Worm (Caenorhabditis elegans) whole organism, L4 larva: ENCODE results near the gene ZK1320.3.
A peak's percentile ranks its signal among the peaks of the same experiment; 100 is the strongest.

ENCODE experiments used
- F26F4.8 ChIP-seq: fragments of 200-800 bp; sonication (Bioruptor generic); conservative IDR thresholded peaks from 2 replicates; pipeline ENCODE4 v1.3.6; 2022; ENCODE audit warnings: missing genetic modification characterization, missing compliant biosample characterization
- T20F7.1 ChIP-seq: fragments of 200-800 bp; sonication (Bioruptor generic); optimal IDR thresholded peaks from 2 replicates; lab custom pipeline; 2018; ENCODE audit warnings: mild to moderate bottlenecking, missing genetic modification characterization, missing compliant biosample characterization
- Y105C5A.15 ChIP-seq: fragments of 200-800 bp; sonication (Bioruptor generic); IDR thresholded peaks from 2 replicates; pipeline ENCODE4 v1.3.6; 2022; ENCODE audit warnings: missing genetic modification characterization, missing compliant biosample characterization
- Y75B8A.6 ChIP-seq: fragments of 200-800 bp; sonication (Bioruptor generic); IDR thresholded peaks from 2 replicates; pipeline ENCODE4 v1.3.6; 2022; ENCODE audit warnings: missing genetic modification reagents, missing genetic modification characterization, missing compliant biosample characterization
- aha-1 ChIP-seq: fragments of 150-350 bp; peaks from one replicate; lab custom pipeline; 2014; ENCODE audit warnings: missing biosample characterization, missing genetic modification characterization
- ama-1 ChIP-seq: fragments of 150-350 bp; optimal IDR thresholded peaks from 2 replicates; lab custom pipeline; 2014; ENCODE audit warnings: inconsistent platforms, mixed read lengths
- ceh-20 ChIP-seq: fragments of 200-800 bp; sonication (Bioruptor generic); IDR thresholded peaks from 2 replicates; pipeline ENCODE4 v1.3.6; 2022; ENCODE audit warnings: missing genetic modification reagents, missing genetic modification characterization, missing compliant biosample characterization
- ceh-28 ChIP-seq: fragments of 150-350 bp; optimal IDR thresholded peaks from 2 replicates; lab custom pipeline; 2014; ENCODE audit warnings: missing biosample characterization, missing genetic modification reagents, missing genetic modification characterization
- ceh-44 ChIP-seq: fragments of 200-800 bp; sonication (Bioruptor generic); IDR thresholded peaks from 2 replicates; pipeline ENCODE4 v1.3.6; 2022; ENCODE audit warnings: missing genetic modification reagents, missing genetic modification characterization, missing compliant biosample characterization
- ceh-62 ChIP-seq: sonication (generic microtip); optimal IDR thresholded peaks from 2 replicates; lab custom pipeline; 2017; ENCODE audit warnings: missing biosample characterization, missing genetic modification characterization
- ceh-82 ChIP-seq: sonication (generic microtip); optimal IDR thresholded peaks from 2 replicates; lab custom pipeline; 2017; ENCODE audit warnings: missing biosample characterization, missing genetic modification characterization
- ces-1 ChIP-seq: fragments of 150-350 bp; sonication (generic microtip); optimal IDR thresholded peaks from 4 replicates; lab custom pipeline; 2014; ENCODE audit warnings: missing biosample characterization, missing genetic modification reagents, missing genetic modification characterization
- ctbp-1 ChIP-seq: fragments of 200-800 bp; sonication (Bioruptor generic); IDR thresholded peaks from 2 replicates; pipeline ENCODE4 v1.3.6; 2022; ENCODE audit warnings: missing genetic modification reagents, missing genetic modification characterization, missing compliant biosample characterization
- daf-16 ChIP-seq, 3 experiments: sonication (generic microtip); optimal IDR thresholded peaks; 2 replicates each; lab custom pipeline; 2016 to 2017; ENCODE audit warnings: missing genetic modification characterization in 3 of 3, missing genetic modification reagents in 3 of 3, mild to moderate bottlenecking in 2 of 3, missing compliant biosample characterization in 2 of 3, missing biosample characterization in 1 of 3, moderate library complexity in 1 of 3
- dmd-6 ChIP-seq: fragments of 200-800 bp; sonication (Bioruptor generic); IDR thresholded peaks from 2 replicates; pipeline ENCODE4 v1.3.6; 2022; ENCODE audit warnings: missing genetic modification reagents, missing genetic modification characterization, missing compliant biosample characterization
- dmd-9 ChIP-seq: fragments of 200-800 bp; sonication (Bioruptor generic); IDR thresholded peaks from 2 replicates; pipeline ENCODE4 v1.3.6; 2022; ENCODE audit warnings: missing genetic modification reagents, missing genetic modification characterization, missing compliant biosample characterization
- dve-1 ChIP-seq: sonication (generic microtip); optimal IDR thresholded peaks from 2 replicates; lab custom pipeline; 2017; ENCODE audit warnings: antibody characterized with exemption, mild to moderate bottlenecking, missing genetic modification characterization, missing compliant biosample characterization; ENCODE audit not compliant: insufficient read depth
- egl-27 ChIP-seq: sonication (generic microtip); optimal IDR thresholded peaks from 3 replicates; lab custom pipeline; 2017; ENCODE audit warnings: missing biosample characterization, missing genetic modification reagents, missing genetic modification characterization
- fkh-10 ChIP-seq: fragments of 150-350 bp; optimal IDR thresholded peaks from 2 replicates; lab custom pipeline; 2014; ENCODE audit warnings: missing biosample characterization, missing genetic modification reagents, missing genetic modification characterization
- hif-1 ChIP-seq, 2 experiments: sonication (generic microtip); optimal IDR thresholded peaks; 2 replicates each; lab custom pipeline; 2016 to 2017; ENCODE audit warnings: missing compliant biosample characterization in 2 of 2, missing genetic modification characterization in 2 of 2, missing genetic modification reagents in 2 of 2, missing genotype in 2 of 2, mild to moderate bottlenecking in 1 of 2
- hlh-11 ChIP-seq: fragments of 200-800 bp; sonication (Bioruptor generic); optimal IDR thresholded peaks from 2 replicates; lab custom pipeline; 2018; ENCODE audit warnings: mild to moderate bottlenecking, missing genetic modification characterization, missing compliant biosample characterization
- hmg-1.1 ChIP-seq: fragments of 200-800 bp; sonication (Bioruptor generic); IDR thresholded peaks from 2 replicates; pipeline ENCODE4 v1.3.6; 2022; ENCODE audit warnings: missing genetic modification reagents, missing genetic modification characterization, missing compliant biosample characterization
- jun-1 ChIP-seq: fragments of 150-350 bp; optimal IDR thresholded peaks from 2 replicates; lab custom pipeline; 2014; ENCODE audit warnings: missing biosample characterization, missing genetic modification reagents, missing genetic modification characterization
- lin-1 ChIP-seq: fragments of 200-800 bp; sonication (Bioruptor generic); IDR thresholded peaks from 2 replicates; pipeline ENCODE4 v1.3.6; 2022; ENCODE audit warnings: missing genetic modification reagents, missing genetic modification characterization, missing compliant biosample characterization
- lin-13 ChIP-seq: fragments of 150-350 bp; optimal IDR thresholded peaks from 2 replicates; lab custom pipeline; 2014; ENCODE audit warnings: missing biosample characterization, missing genetic modification reagents, missing genetic modification characterization
- lin-39 ChIP-seq: fragments of 150-350 bp; optimal IDR thresholded peaks from 2 replicates; lab custom pipeline; 2014; ENCODE audit warnings: missing biosample characterization, missing genetic modification reagents, missing genetic modification characterization
- madf-5 ChIP-seq, 2 experiments: fragments of 200-800 bp; sonication (Bioruptor generic); IDR thresholded peaks; 2 replicates each; pipeline ENCODE4 v1.3.6; 2022; ENCODE audit warnings: missing compliant biosample characterization in 2 of 2, missing genetic modification characterization in 2 of 2
- madf-9 ChIP-seq: fragments of 200-800 bp; sonication (Bioruptor generic); conservative IDR thresholded peaks from 2 replicates; pipeline ENCODE4 v1.3.6; 2022; ENCODE audit warnings: missing genetic modification reagents, missing genetic modification characterization, missing compliant biosample characterization
- mdl-1 ChIP-seq, 2 experiments: fragments of 150-350 bp in 1 of 2; sonication (generic microtip) in 1 of 2; optimal IDR thresholded peaks; 2 replicates each; lab custom pipeline; 2014 to 2017; ENCODE audit warnings: missing biosample characterization in 2 of 2, missing genetic modification characterization in 2 of 2
- mes-2 ChIP-seq: sonication (generic microtip); optimal IDR thresholded peaks from 2 replicates; lab custom pipeline; 2016; ENCODE audit warnings: missing genotype, mild to moderate bottlenecking, missing genetic modification characterization, missing compliant biosample characterization; ENCODE audit not compliant: poor library complexity, severe bottlenecking
- mxl-2 ChIP-seq: fragments of 200-800 bp; sonication (Bioruptor generic); conservative IDR thresholded peaks from 2 replicates; pipeline ENCODE4 v1.3.6; 2022; ENCODE audit warnings: missing genetic modification reagents, missing genetic modification characterization, missing compliant biosample characterization
- mxl-3 ChIP-seq: fragments of 200-800 bp; sonication (Bioruptor generic); optimal IDR thresholded peaks from 2 replicates; lab custom pipeline; 2018; ENCODE audit warnings: mild to moderate bottlenecking, missing genetic modification characterization, missing compliant biosample characterization
- nhr-102 ChIP-seq: sonication (generic microtip); optimal IDR thresholded peaks from 2 replicates; lab custom pipeline; 2016; ENCODE audit warnings: mild to moderate bottlenecking, missing genetic modification characterization, moderate library complexity, missing compliant biosample characterization
- nhr-111 ChIP-seq: fragments of 200-800 bp; sonication (Bioruptor generic); optimal IDR thresholded peaks from 2 replicates; lab custom pipeline; 2018; ENCODE audit warnings: mild to moderate bottlenecking, missing genetic modification characterization, missing compliant biosample characterization
- nhr-237 ChIP-seq: sonication (generic microtip); optimal IDR thresholded peaks from 2 replicates; lab custom pipeline; 2017; ENCODE audit warnings: missing biosample characterization, missing genetic modification characterization
- nhr-28 ChIP-seq: fragments of 150-350 bp; optimal IDR thresholded peaks from 2 replicates; lab custom pipeline; 2014; ENCODE audit warnings: missing biosample characterization, missing genetic modification characterization
- nhr-41 ChIP-seq: fragments of 200-800 bp; sonication (Bioruptor generic); IDR thresholded peaks from 2 replicates; pipeline ENCODE4 v1.3.6; 2022; ENCODE audit warnings: missing genetic modification reagents, missing genetic modification characterization, missing compliant biosample characterization
- nhr-6 ChIP-seq: fragments of 150-350 bp; optimal IDR thresholded peaks from 2 replicates; lab custom pipeline; 2014; ENCODE audit warnings: missing biosample characterization, missing genetic modification characterization
- nhr-76 ChIP-seq: fragments of 150-350 bp; optimal IDR thresholded peaks from 2 replicates; lab custom pipeline; 2014; ENCODE audit warnings: missing biosample characterization, missing genetic modification characterization
- php-3 ChIP-seq: fragments of 200-800 bp; sonication (Bioruptor generic); IDR thresholded peaks from 2 replicates; pipeline ENCODE4 v1.3.6; 2022; ENCODE audit warnings: missing genetic modification reagents, missing genetic modification characterization, missing compliant biosample characterization
- pqm-1 ChIP-seq: sonication (generic microtip); optimal IDR thresholded peaks from 2 replicates; lab custom pipeline; 2017; ENCODE audit warnings: missing biosample characterization, missing genetic modification characterization
- rbr-2 ChIP-seq: sonication (generic microtip); optimal IDR thresholded peaks from 2 replicates; lab custom pipeline; 2016; ENCODE audit warnings: missing genotype, missing genetic modification characterization, missing compliant biosample characterization
- saeg-2 ChIP-seq: fragments of 200-800 bp; sonication (Bioruptor generic); IDR thresholded peaks from 2 replicates; pipeline ENCODE4 v1.3.6; 2022; ENCODE audit warnings: missing genetic modification reagents, missing genetic modification characterization, missing compliant biosample characterization
- sdz-12 ChIP-seq: fragments of 200-800 bp; sonication (Bioruptor generic); optimal IDR thresholded peaks from 2 replicates; lab custom pipeline; 2018; ENCODE audit warnings: mild to moderate bottlenecking, missing genetic modification characterization, missing compliant biosample characterization
- unc-62 ChIP-seq, 3 experiments: fragments of 150-350 bp in 1 of 3; sonication (generic microtip); optimal IDR thresholded peaks in 2 of 3; peaks in 1 of 3; 1 replicate in 1 of 3; 2 replicates in 2 of 3; lab custom pipeline; 2014 to 2017; ENCODE audit warnings: missing biosample characterization in 3 of 3, missing genetic modification characterization in 3 of 3, missing genetic modification reagents in 3 of 3, missing genotype in 1 of 3
- zfp-2 ChIP-seq: sonication (generic microtip); optimal IDR thresholded peaks from 2 replicates; lab custom pipeline; 2016; ENCODE audit warnings: mild to moderate bottlenecking, missing genetic modification characterization, missing compliant biosample characterization
- zfp-3 ChIP-seq: fragments of 200-800 bp; sonication (Bioruptor generic); conservative IDR thresholded peaks from 2 replicates; pipeline ENCODE4 v1.3.6; 2022; ENCODE audit warnings: missing genetic modification reagents, missing genetic modification characterization, missing compliant biosample characterization
- zip-11 ChIP-seq: fragments of 200-800 bp; sonication (Bioruptor generic); IDR thresholded peaks from 2 replicates; pipeline ENCODE4 v1.3.6; 2022; ENCODE audit warnings: missing genetic modification characterization, missing compliant biosample characterization
- zip-2 ChIP-seq: fragments of 150-350 bp; optimal IDR thresholded peaks from 2 replicates; lab custom pipeline; 2014; ENCODE audit warnings: missing biosample characterization, missing genetic modification characterization

ZK1320.3 gene

DNA sequence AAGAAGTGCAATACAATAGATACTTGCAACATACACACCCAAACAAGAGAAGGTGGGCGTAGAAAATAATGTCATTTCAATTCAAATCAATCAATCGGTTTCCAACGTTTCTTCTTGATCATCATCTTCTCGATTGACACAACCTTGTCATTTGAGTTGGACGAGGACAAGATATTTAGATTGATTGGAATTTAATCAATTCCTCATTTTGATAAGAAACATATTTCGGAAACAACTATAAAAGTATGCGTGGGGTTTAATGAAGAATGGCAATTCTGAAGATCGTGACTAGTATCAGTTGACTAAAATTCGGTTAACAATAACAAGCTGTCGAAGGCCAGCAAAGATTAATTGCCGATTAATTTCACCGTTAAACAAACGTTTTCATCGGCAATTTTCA is 39.6 kb downstream of the ZK1320.3 start:
- TF ChIP-seq T20F7.1 (GFP tag; lab: Kevin White, UChicago) (peak; percentile 65), nhr-102 (peak; percentile 12), ceh-28 (no peak), F26F4.8 (GFP tag; lab: Robert Waterston, UW) (no peak), saeg-2 (no peak), ceh-20 (0 out of 2 replicates have a peak, but pooled peaks have one; percentile 32), lin-1 (GFP tag; lab: Robert Waterston, UW) (0 out of 2 replicates have a peak, but pooled peaks have one; percentile 10), ctbp-1 (GFP tag; lab: Robert Waterston, UW) (no peak), php-3 (GFP tag; lab: Robert Waterston, UW) (peak; percentile 76), lin-13 (GFP tag; lab: Kevin White, UChicago) (peak; percentile 21), jun-1 (tag; lab: Kevin White, UChicago) (no peak), Y75B8A.6 (GFP tag; lab: Robert Waterston, UW) (no peak), zfp-3 (GFP tag; lab: Robert Waterston, UW) (0 out of 2 replicates have a peak, but pooled peaks have one; percentile 10), dmd-6 (peak; percentile 89), daf-16 (GFP tag; optimal IDR thresholded peaks at IDR 0.05; lab: Kevin White, UChicago) (no peak), daf-16 (tag; optimal IDR thresholded peaks at IDR 0.05; lab: Kevin White, UChicago) (peak; percentile 19)

DNA sequence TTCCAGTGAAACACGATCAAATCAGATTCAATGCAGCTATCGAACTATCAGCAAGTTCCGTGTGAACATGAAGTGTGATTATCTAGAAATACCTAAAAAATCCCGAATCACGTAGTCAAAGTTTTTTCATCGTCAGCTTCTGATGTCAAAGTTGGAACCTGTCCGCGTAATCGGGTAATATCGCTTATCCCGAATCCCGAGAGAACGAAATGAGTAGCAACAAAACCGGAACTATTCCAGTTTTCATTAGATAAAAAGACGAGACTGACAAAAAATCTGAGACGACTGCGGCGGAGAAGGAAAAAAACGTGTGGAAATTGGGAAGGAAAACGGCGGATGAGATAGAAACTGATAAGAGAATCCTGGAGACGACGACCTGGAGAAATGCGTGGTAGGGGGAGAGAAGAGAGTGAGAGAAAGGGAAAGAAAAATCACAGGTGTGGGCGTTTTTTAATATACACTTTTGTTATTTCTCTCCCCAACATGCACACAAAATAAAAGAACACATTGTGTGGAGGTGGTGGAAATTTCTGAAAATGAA is 40.2 kb downstream of the ZK1320.3 start:
- TF ChIP-seq egl-27 (tag; lab: Kevin White, UChicago) (no peak), hif-1 (tag; optimal IDR thresholded peaks at IDR 0.05; lab: Kevin White, UChicago) (peak in 1 of 2 experiments; percentile 0), mxl-2 (no peak), nhr-28 (tag; lab: Kevin White, UChicago) (peak; percentile 66), lin-13 (GFP tag; lab: Kevin White, UChicago) (no peak), madf-9 (GFP tag; lab: Robert Waterston, UW) (no peak), mdl-1 (tag; optimal IDR thresholded peaks at IDR 0.05; lab: Kevin White, UChicago) (peak in 1 of 2 experiments; percentile 60), mes-2 (peak; percentile 17), rbr-2 (no peak), nhr-111 (GFP tag; lab: Kevin White, UChicago) (no peak), unc-62 (GFP tag; optimal IDR thresholded peaks at IDR 0.05 in 1 of 2; lab: Kevin White, UChicago) (peak in 1 of 2 experiments; percentile 91), unc-62 (tag; optimal IDR thresholded peaks at IDR 0.05; lab: Kevin White, UChicago) (no peak), ceh-82 (tag; lab: Kevin White, UChicago) (no peak), lin-39 (tag; lab: Kevin White, UChicago) (no peak), fkh-10 (GFP tag; lab: Kevin White, UChicago) (no peak), ama-1 (lab: Kevin White, UChicago) (peak; percentile 6), zip-2 (peak; percentile 14), nhr-237 (tag; lab: Kevin White, UChicago) (no peak), zip-11 (GFP tag; lab: Robert Waterston, UW) (no peak), nhr-6 (no peak), pqm-1 (tag; lab: Kevin White, UChicago) (peak; percentile 41), mxl-3 (peak; percentile 48), aha-1 (tag; lab: Kevin White, UChicago) (no peak), Y105C5A.15 (no peak), ces-1 (GFP tag; lab: Kevin White, UChicago) (no peak), hmg-1.1 (GFP tag; lab: Robert Waterston, UW) (no peak; the same call in 1 of the 2 replicates), T20F7.1 (GFP tag; lab: Kevin White, UChicago) (no peak), madf-5 (GFP tag; IDR thresholded peaks at IDR 0.05; lab: Robert Waterston, UW) (no peak), sdz-12 (GFP tag; lab: Kevin White, UChicago) (no peak), ceh-44 (GFP tag; lab: Robert Waterston, UW) (no peak), dve-1 (tag; lab: Kevin White, UChicago) (peak; percentile 3), nhr-41 (GFP tag; lab: Robert Waterston, UW) (no peak), dmd-9 (GFP tag; lab: Robert Waterston, UW) (no peak), hlh-11 (tag; lab: Kevin White, UChicago) (peak; percentile 75), zfp-2 (tag; lab: Kevin White, UChicago) (no peak), nhr-76 (tag; lab: Kevin White, UChicago) (no peak), ceh-62 (tag; lab: Kevin White, UChicago) (no peak)
